Worm (Caenorhabditis elegans) whole organism, dauer: ENCODE results near the gene srh-186.
"Not testable (repeated sequence)": the region's sequence is repeated elsewhere in the genome, so short reads cannot be mapped to it uniquely, and the experiment has no call there.

Source experiments
- unc-62 ChIP-seq: sonication (generic microtip); optimal IDR thresholded peaks from 2 replicates; lab custom pipeline; 2017; ENCODE audit warnings: missing biosample characterization, missing genetic modification reagents, missing genetic modification characterization

Gene srh-186

ce11 chrV:15950903-15951302, 4.7 kb upstream of the srh-186 start, which contains the start of gene srw-59:
TSS of gene srw-59 (minus strand) at chrV:15951003.
- no peak for TF ChIP-seq unc-62 (GFP tag; lab: Kevin White, UChicago)

- TF ChIP-seq unc-62 (GFP tag; lab: Kevin White, UChicago) = no peak
These were observed 2.8 kb upstream of the srh-186 start, which contains the start of gene srw-56 for ce11 chrV:15952762-15953161. TSS of gene srw-56 (minus strand) at chrV:15952862.

ce11 chrV:15954932-15955331, 665 bp upstream of the srh-186 start, which contains the start of gene srw-57:
TSS of gene srw-57 (minus strand) at chrV:15955032.
- no peak for TF ChIP-seq unc-62 (GFP tag; lab: Kevin White, UChicago)

DNA sequence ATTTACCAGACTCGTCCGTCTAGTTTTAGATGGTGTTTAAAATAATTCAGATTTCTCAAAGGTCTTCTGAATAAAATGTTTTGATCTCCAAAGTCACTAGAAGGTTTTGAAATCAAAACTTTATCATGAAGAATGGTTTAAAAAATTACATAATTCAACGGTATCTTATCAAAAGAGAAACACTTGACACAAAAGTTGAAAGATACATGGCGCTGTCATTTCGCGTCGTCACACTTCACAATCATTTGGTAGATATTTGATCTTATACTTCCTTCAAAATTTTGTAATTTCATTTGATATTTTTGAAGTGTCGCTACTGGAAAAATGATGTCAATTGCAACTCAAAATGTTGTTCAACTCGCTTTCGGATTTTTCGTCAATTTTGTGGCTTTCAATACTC, 1.5 kb downstream of the srh-186 start, which contains the start of gene F36G9.3:
Gene F36G9.3, plus strand, starts transcription at position 301 of the 400 bp plus-strand sequence.
- TF ChIP-seq unc-62 (GFP tag; lab: Kevin White, UChicago) = no peak

ce11 chrV:15959456-15959855, 3.9 kb downstream of the srh-186 start:
- TF ChIP-seq unc-62 (GFP tag; lab: Kevin White, UChicago) = no peak

ce11 chrV:15965114-15965513, 9.5 kb downstream of the srh-186 start, which contains the start of gene sri-2:
TSS of gene sri-2 (minus strand) at chrV:15965214.
- no peak for TF ChIP-seq unc-62 (GFP tag; lab: Kevin White, UChicago)

- TF ChIP-seq unc-62 (GFP tag; lab: Kevin White, UChicago) = no peak
These were observed 11.9 kb downstream of the srh-186 start, which contains the start of gene sri-1 for ce11 chrV:15967542-15967941. TSS of gene sri-1 (minus strand) at chrV:15967642.

DNA sequence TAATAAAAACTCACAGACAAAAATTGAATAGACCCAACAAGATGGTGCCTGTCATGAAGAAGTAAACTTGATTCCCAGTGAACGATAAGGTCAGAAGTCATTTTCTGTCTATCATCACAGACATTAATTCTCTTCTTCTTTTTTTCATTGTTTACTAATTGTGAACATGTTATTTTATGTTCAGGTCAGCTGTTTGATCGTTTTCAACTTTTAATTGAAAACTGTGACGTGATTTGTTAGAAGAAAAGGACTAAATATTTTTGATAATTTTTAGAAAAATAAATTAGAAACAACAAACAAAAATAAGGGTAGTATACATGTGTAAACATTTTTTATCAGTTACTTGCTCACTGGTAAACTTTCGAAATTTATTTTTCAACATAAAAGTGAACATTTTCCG, 14.1 kb downstream of the srh-186 start, which contains the start of gene F36G9.7:
Gene F36G9.7, minus strand, starts transcription at position 101 of the 400 bp plus-strand sequence.
- TF ChIP-seq unc-62 (GFP tag; lab: Kevin White, UChicago) = no peak

DNA sequence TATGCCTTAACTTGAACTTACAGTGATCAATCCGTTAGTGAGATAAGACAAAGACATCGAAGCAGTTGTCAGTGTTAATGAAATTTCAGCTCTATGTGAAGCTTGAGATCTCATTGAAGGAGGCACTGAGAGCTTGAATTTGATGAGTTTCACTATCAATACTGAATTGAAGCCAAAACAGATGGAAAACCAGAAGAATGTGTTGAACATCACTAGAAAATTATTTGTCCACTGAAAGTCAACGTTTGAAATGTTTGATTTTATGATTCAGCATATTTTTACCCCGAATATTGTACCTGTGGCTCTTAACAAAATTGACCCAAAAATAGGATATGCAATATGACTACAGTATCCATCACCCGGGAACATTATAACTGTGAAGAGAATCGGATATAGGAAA, 15.2 kb downstream of the srh-186 start:
- TF ChIP-seq unc-62 (GFP tag; lab: Kevin White, UChicago) = no peak

DNA sequence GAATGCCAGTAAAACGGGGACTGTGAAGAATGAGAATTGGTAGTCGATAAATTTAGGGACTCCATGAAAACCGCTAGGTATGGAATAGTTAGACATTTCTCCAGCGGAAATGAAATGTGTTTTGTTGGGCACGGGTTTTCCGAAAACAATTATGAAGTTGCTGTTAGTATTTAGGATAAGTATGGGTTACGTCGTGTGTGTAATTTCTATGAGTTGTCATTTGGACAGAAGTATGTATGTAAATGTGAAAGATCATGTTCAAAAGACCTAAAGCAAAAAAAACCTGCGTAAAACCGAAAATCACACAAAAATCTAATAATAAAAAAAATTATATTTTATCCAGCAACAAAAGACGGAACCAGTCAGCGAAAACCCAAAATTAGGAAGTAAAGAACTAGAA, 16.9 kb downstream of the srh-186 start, which contains the start of gene sru-23:
Gene sru-23, minus strand, starts transcription at position 101 of the 400 bp plus-strand sequence.
- TF ChIP-seq unc-62 (GFP tag; lab: Kevin White, UChicago) = no peak

DNA sequence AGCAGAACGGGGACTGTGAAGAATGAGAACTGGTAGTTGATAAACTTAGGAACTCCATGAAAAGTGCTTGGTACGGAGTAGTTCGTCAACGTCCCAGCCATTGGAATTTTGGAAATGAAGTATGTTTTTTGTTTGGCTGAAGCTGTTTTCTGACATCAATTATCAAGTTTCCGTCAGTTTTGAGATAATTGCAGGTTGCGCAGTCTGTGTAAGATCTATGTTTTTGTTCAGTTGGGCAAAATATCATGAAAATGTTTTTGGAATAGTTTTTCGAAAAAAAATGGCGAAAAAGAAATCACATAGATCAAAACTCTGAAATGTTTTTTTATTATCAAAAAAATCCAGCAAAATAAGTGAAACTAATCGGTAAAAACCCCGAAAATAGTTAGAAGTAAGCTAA, 19.2 kb downstream of the srh-186 start, which contains the start of gene sru-22:
Gene sru-22, minus strand, starts transcription at position 101 of the 400 bp plus-strand sequence.
- no peak for TF ChIP-seq unc-62 (GFP tag; lab: Kevin White, UChicago)

DNA sequence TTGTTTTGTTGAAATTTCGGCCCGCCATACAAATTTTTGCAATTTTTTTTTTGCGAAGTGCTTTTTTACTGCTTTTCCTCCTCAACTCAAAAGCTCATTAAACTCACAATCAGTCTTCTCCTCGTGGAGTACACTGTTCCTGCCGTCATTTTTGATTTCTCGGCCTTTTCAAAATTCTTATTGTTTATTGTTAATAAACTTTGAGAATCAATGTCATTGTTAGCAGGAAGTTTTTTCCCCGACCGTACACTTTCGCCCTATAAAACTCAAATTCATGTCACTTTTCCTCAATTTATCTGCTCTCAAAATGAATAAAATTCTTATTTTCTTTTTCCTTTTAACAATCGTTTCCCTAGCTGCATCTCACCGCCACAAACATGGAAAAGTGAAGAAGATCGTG, 20.2 kb downstream of the srh-186 start, which contains the start of gene clec-232:
Gene clec-232, plus strand, starts transcription at position 301 of the 400 bp plus-strand sequence.
- TF ChIP-seq unc-62 (GFP tag; lab: Kevin White, UChicago) = no peak

- TF ChIP-seq unc-62 (GFP tag; lab: Kevin White, UChicago) = no peak
These were observed 22.7 kb downstream of the srh-186 start, which contains the start of gene oac-20 for ce11 chrV:15978232-15978764. TSS of gene oac-20 (plus strand) at chrV:15978714.

DNA sequence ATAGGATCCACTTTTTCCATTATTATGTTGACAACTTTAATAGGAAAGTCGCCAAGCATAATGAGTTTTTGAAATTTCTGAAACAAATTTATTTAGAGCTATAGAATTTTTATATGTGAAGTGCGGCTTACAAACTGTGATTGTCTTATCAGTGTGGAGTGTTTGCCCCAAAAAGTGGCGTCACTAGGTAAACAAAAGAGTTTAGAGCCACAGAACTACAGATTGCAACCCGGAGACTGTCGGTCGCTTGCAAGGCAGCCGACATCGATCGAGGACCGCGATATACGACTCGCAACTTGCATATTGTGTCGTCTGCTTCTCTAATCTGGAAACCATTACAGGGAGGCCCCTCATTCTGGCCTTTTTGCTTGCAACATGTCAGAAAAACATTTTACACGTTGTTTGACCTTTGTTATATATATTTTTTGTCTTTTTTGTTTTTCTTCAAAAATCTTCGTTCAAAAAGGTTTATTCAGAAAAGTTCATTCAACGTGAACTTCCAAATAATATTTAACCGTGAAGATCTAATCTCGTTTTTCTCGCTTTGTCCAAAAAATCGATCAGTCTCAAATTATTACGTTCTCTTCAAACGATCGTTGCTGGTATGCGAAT, 27.2 kb downstream of the srh-186 start, which contains the start of the genes fbxa-99 and F36G9.13:
Gene fbxa-99, minus strand, starts transcription at position 122 of the 612 bp plus-strand sequence.
Gene F36G9.13, plus strand, starts transcription at position 562 of the 612 bp plus-strand sequence.
- TF ChIP-seq unc-62 (GFP tag; lab: Kevin White, UChicago) = no peak

DNA sequence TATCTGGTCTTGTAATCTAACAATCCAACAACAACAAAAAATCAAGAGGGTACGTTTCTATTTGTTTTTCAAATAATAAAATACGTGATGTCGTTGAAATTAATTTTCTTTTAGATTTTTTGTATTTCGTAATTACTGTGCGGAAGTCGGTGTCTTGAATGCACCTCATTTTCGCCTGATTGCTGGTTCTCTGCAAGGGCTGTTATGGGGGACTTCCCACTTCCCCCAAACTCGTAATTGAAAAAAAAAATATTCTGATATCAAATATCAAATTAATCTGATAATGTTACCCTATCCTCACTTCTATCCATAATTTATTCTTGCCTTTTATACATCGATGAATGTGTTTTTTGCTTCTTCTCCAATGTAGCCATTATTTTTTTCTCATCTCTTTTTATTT, 32.5 kb downstream of the srh-186 start, which contains the start of gene F36G9.15:
Gene F36G9.15, minus strand, starts transcription at position 101 of the 400 bp plus-strand sequence.
- no peak for TF ChIP-seq unc-62 (GFP tag; lab: Kevin White, UChicago)

- not testable (repeated sequence) for TF ChIP-seq unc-62 (GFP tag; lab: Kevin White, UChicago)
These were observed 36.3 kb downstream of the srh-186 start, which contains the start of gene C06C6.7 for ce11 chrV:15991850-15992249. TSS of gene C06C6.7 (plus strand) at chrV:15992150.
